Worm (Caenorhabditis elegans): ENCODE measurements around the gene C42D4.3.

- TF ChIP-seq ces-1 (GFP tag; optimal IDR thresholded peaks at IDR 0.05) = no peak
- TF ChIP-seq nhr-84 (tag; optimal IDR thresholded peaks at IDR 0.05) = no peak
- no peak for TF ChIP-seq nhr-76 (tag; optimal IDR thresholded peaks at IDR 0.05)
- TF ChIP-seq ceh-82 (tag; optimal IDR thresholded peaks at IDR 0.05) = no peak
- no peak for TF ChIP-seq lin-15B (tag; optimal IDR thresholded peaks at IDR 0.05)
- no peak for TF ChIP-seq skn-1 (tag; optimal IDR thresholded peaks at IDR 0.05)
- no peak for TF ChIP-seq nhr-77 (tag; optimal IDR thresholded peaks at IDR 0.05)
- no peak for TF ChIP-seq unc-30 (tag; optimal IDR thresholded peaks at IDR 0.05)
- TF ChIP-seq ama-1 (optimal IDR thresholded peaks at IDR 0.05) = no peak
- no peak for TF ChIP-seq hlh-17 (GFP tag; optimal IDR thresholded peaks at IDR 0.05; ENCODE audit: borderline replicate concordance)
Observed at ce11 chrIV:7175346-7175745, 3.7 kb upstream of the C42D4.3 start, which contains the start of gene C42D4.19.
